Worm (Caenorhabditis elegans): ENCODE measurements around the gene D1025.1.

DNA sequence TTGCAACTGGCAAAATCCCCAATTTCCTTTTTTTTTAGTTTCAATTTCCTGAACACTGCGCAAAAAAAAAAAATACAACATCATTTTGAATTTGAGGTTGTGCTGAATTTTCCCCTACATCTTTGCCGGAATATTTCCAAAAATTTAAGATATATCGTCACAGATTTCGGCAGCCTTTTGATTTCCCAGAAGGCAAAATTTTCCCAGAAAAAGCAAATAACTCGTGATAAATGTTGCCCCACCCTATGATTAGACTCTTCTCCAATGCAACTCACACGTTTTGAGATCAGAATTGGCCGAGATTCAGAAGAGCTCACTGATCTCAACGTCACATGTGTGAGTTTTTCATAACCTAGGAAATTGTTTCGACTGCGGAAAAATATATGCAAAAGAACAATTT, 28.1 kb upstream of the D1025.1 start:
- no peak for TF ChIP-seq F13C5.2 (tag; optimal IDR thresholded peaks at IDR 0.05)
- no peak for TF ChIP-seq ceh-36 (tag; optimal IDR thresholded peaks at IDR 0.05)
- no peak for TF ChIP-seq scrt-1 (GFP tag; IDR thresholded peaks at IDR 0.05)
- TF ChIP-seq tbx-11 (GFP tag; IDR thresholded peaks at IDR 0.05) = no peak
- no peak for TF ChIP-seq flt-1 (GFP tag; IDR thresholded peaks at IDR 0.05)
- TF ChIP-seq ceh-13 (GFP tag; optimal IDR thresholded peaks at IDR 0.05) = no peak
- TF ChIP-seq aly-1 (tag; optimal IDR thresholded peaks at IDR 0.05) = no peak
- no peak for TF ChIP-seq tbx-37 (GFP tag; conservative IDR thresholded peaks at IDR 0.05)
- TF ChIP-seq ama-1 (optimal IDR thresholded peaks at IDR 0.05) = no peak
- no peak for TF ChIP-seq hmg-4 (GFP tag; optimal IDR thresholded peaks at IDR 0.05)
- TF ChIP-seq ets-7 (tag; optimal IDR thresholded peaks at IDR 0.05) = no peak
- no peak for TF ChIP-seq hnd-1 (tag; optimal IDR thresholded peaks at IDR 0.05)
- TF ChIP-seq pes-1 (GFP tag; IDR thresholded peaks at IDR 0.05) = no peak
- TF ChIP-seq sea-1 (GFP tag; conservative IDR thresholded peaks at IDR 0.05) = no peak
